Worm (Caenorhabditis elegans): ENCODE measurements around the gene F22B7.1.

F22B7.1 gene

ce11 chrIII:8652922-8653321 lies 12.2 kb upstream of the F22B7.1 start (continued):
- TF ChIP-seq zfp-2 (tag; optimal IDR thresholded peaks at IDR 0.05): no peak
- no peak for TF ChIP-seq nhr-42 (GFP tag; IDR thresholded peaks at IDR 0.05)
- TF ChIP-seq unc-62 (GFP tag; optimal IDR thresholded peaks at IDR 0.05 in 1 of 2): peak in 1 of 2 experiments; percentile 92
- no peak for TF ChIP-seq unc-62 (tag; optimal IDR thresholded peaks at IDR 0.05)
- TF ChIP-seq ZK337.2 (GFP tag; IDR thresholded peaks at IDR 0.05): no peak
- TF ChIP-seq hmg-1.1 (GFP tag; IDR thresholded peaks at IDR 0.05): peak; percentile 67
- peak; percentile 97 for TF ChIP-seq aha-1 (tag)
- no peak for TF ChIP-seq ceh-32 (tag; optimal IDR thresholded peaks at IDR 0.05; ENCODE audit: poor library complexity)
- TF ChIP-seq snpc-1.2 (GFP tag; IDR thresholded peaks at IDR 0.05): peak; percentile 72
- peak; percentile 66 for TF ChIP-seq Y48G9A.11 (GFP tag; IDR thresholded peaks at IDR 0.05)
- TF ChIP-seq zip-11 (GFP tag; IDR thresholded peaks at IDR 0.05): no peak
- TF ChIP-seq F26F4.8 (GFP tag; conservative IDR thresholded peaks at IDR 0.05): peak; percentile 63; the same call in 1 of the 2 replicates
- TF ChIP-seq pqm-1 (tag; optimal IDR thresholded peaks at IDR 0.05): no peak
- peak; percentile 51; the same call in 1 of the 2 replicates for TF ChIP-seq ctbp-1 (GFP tag; IDR thresholded peaks at IDR 0.05)
- TF ChIP-seq dmd-9 (GFP tag; IDR thresholded peaks at IDR 0.05): no peak
- TF ChIP-seq fkh-10 (GFP tag; optimal IDR thresholded peaks at IDR 0.05): no peak
- TF ChIP-seq hlh-11 (tag; optimal IDR thresholded peaks at IDR 0.05): peak; percentile 14
- TF ChIP-seq Y5F2A.4 (GFP tag; optimal IDR thresholded peaks at IDR 0.05): peak; percentile 5
- peak in 1 of 2 experiments; percentile 42 for TF ChIP-seq lsy-2 (tag; optimal IDR thresholded peaks at IDR 0.05)
- TF ChIP-seq mes-2 (tag; optimal IDR thresholded peaks at IDR 0.05; ENCODE audit: poor library complexity, severe bottlenecking): peak; percentile 71
- no peak for TF ChIP-seq ceh-82 (tag; optimal IDR thresholded peaks at IDR 0.05)
- no peak for TF ChIP-seq cey-2 (tag; optimal IDR thresholded peaks at IDR 0.05; ENCODE audit: borderline replicate concordance, insufficient read depth)
- peak; percentile 34 for TF ChIP-seq mep-1 (tag; optimal IDR thresholded peaks at IDR 0.05)
- TF ChIP-seq nhr-25 (tag; optimal IDR thresholded peaks at IDR 0.05; ENCODE audit: borderline replicate concordance, insufficient read depth): no peak
- peak; percentile 20 for TF ChIP-seq dve-1 (tag; optimal IDR thresholded peaks at IDR 0.05; ENCODE audit: insufficient read depth)
- no peak for TF ChIP-seq hlh-30 (tag; optimal IDR thresholded peaks at IDR 0.05; ENCODE audit: insufficient read depth)
- no peak for TF ChIP-seq mdl-1 (tag; optimal IDR thresholded peaks at IDR 0.05)
- peak; percentile 80 for TF ChIP-seq egl-43 (GFP tag; IDR thresholded peaks at IDR 0.05)
- TF ChIP-seq arid-1 (GFP tag; conservative IDR thresholded peaks at IDR 0.05): peak; percentile 18; the same call in 1 of the 2 replicates
- TF ChIP-seq lin-13 (GFP tag; optimal IDR thresholded peaks at IDR 0.05): peak; percentile 47
- peak; percentile 47 for TF ChIP-seq rbr-2 (tag; optimal IDR thresholded peaks at IDR 0.05)
- TF ChIP-seq php-3 (GFP tag; IDR thresholded peaks at IDR 0.05): 0 out of 2 replicates have a peak, but pooled peaks have one; percentile 57
- TF ChIP-seq Y75B8A.6 (GFP tag; IDR thresholded peaks at IDR 0.05): no peak
- TF ChIP-seq set-16 (GFP tag; IDR thresholded peaks at IDR 0.05): no peak
- peak; percentile 71 for TF ChIP-seq lim-7 (GFP tag; IDR thresholded peaks at IDR 0.05)
- peak; percentile 11 to 64; a peak in 1 of 4 replicates for TF ChIP-seq madf-5 (GFP tag; IDR thresholded peaks at IDR 0.05)
- peak; percentile 1 for TF ChIP-seq nhr-102 (tag; optimal IDR thresholded peaks at IDR 0.05)
- no peak for TF ChIP-seq lin-15B (tag; optimal IDR thresholded peaks at IDR 0.05)
- peak; percentile 72 for TF ChIP-seq lin-1 (GFP tag; IDR thresholded peaks at IDR 0.05)
- TF ChIP-seq daf-16 (GFP tag; optimal IDR thresholded peaks at IDR 0.05): peak in 1 of 2 experiments; percentile 37
- peak; percentile 26 for TF ChIP-seq daf-16 (tag; optimal IDR thresholded peaks at IDR 0.05)
- no peak for TF ChIP-seq F49E8.2 (tag; optimal IDR thresholded peaks at IDR 0.05; ENCODE audit: borderline replicate concordance)
- no peak for TF ChIP-seq nhr-41 (GFP tag; IDR thresholded peaks at IDR 0.05)
- TF ChIP-seq mdt-29 (GFP tag; IDR thresholded peaks at IDR 0.05): peak; percentile 44; the same call in 1 of the 2 replicates
- TF ChIP-seq skn-1 (tag; optimal IDR thresholded peaks at IDR 0.05): no peak
- peak; percentile 5 for TF ChIP-seq aly-2 (tag; optimal IDR thresholded peaks at IDR 0.05)
- peak; percentile 51 for TF ChIP-seq mxl-3 (GFP tag; optimal IDR thresholded peaks at IDR 0.05)
- no peak for TF ChIP-seq ZK546.5 (tag; optimal IDR thresholded peaks at IDR 0.05)

Data from whole organism, L4 larva.